Fruit fly (Drosophila melanogaster): ENCODE results near the gene CG13282.
A peak's percentile ranks its signal among the peaks of the same experiment; 100 is the strongest.

Gene CG13282

DNA sequence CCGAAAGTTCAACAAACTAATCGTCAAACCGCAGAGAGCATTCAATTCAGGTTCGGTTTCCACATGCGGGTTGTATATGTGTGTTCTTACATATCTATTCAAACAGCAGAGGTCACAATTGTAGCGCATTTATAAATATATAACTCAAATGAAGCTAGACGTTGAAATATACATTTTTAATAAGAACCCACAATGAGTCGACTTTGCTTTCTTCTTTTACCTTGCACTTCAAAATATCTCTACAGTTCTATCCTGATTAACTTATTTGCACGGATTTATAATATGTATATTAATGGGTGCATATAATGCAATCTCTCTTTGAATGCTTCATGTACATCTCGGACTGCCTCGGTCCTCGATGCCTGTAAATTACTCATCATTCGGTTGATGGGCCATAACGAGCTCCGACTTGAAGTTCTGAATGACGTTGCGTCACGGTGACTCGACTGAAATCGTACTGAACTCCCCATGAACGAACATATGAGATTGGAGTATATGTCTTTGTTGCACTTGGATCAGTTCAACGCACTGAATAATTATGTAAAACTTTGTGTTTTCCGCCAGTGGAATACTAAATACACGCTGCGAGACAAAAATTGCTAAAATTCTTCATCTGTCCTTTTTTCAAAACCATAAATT, 15.8 kb downstream of the CG13282 start (continued):
- TF ChIP-seq CkIIα-i1 (GFP tag; IDR thresholded peaks at IDR 0.05): no peak
- peak in 1 of 2 experiments; percentile 12 for TF ChIP-seq dpn (GFP tag; optimal IDR thresholded peaks at IDR 0.05)
- TF ChIP-seq tll (GFP tag; optimal IDR thresholded peaks at IDR 0.05): no peak
- no peak for TF ChIP-seq CG12942 (GFP tag; optimal IDR thresholded peaks at IDR 0.05)
- peak; percentile 46 for TF ChIP-seq ATbp (GFP tag; optimal IDR thresholded peaks at IDR 0.05)
- no peak for TF ChIP-seq sens-2 (GFP tag; IDR thresholded peaks at IDR 0.05)
- TF ChIP-seq aop (GFP tag; IDR thresholded peaks at IDR 0.05): no peak
- TF ChIP-seq CG7271 (tag; optimal IDR thresholded peaks at IDR 0.05): no peak
- TF ChIP-seq crol (GFP tag; IDR thresholded peaks at IDR 0.05): no peak
- TF ChIP-seq CG6654 (GFP tag; optimal IDR thresholded peaks at IDR 0.05): no peak
- no peak for TF ChIP-seq CG11398 (GFP tag; optimal IDR thresholded peaks at IDR 0.05)
- TF ChIP-seq Dref (GFP tag; IDR thresholded peaks at IDR 0.05): no peak
- peak; percentile 53 for TF ChIP-seq CG4424 (GFP tag; optimal IDR thresholded peaks at IDR 0.05)
- no peak for TF ChIP-seq lmd (GFP tag; IDR thresholded peaks at IDR 0.05)
- TF ChIP-seq CG17802 (tag; optimal IDR thresholded peaks at IDR 0.05): peak; percentile 5
- TF ChIP-seq Camta (GFP tag; optimal IDR thresholded peaks at IDR 0.05): no peak
- TF ChIP-seq eyg (GFP tag; optimal IDR thresholded peaks at IDR 0.05): no peak
- TF ChIP-seq CG18764 (GFP tag; optimal IDR thresholded peaks at IDR 0.05): no peak
- no peak for TF ChIP-seq rib (GFP tag; IDR thresholded peaks at IDR 0.05)
- no peak for TF ChIP-seq YL-1 (GFP tag; optimal IDR thresholded peaks at IDR 0.05)
- TF ChIP-seq Dip2 (GFP tag; IDR thresholded peaks at IDR 0.05): no peak
- TF ChIP-seq CG16815 (GFP tag; optimal IDR thresholded peaks at IDR 0.05): no peak
- TF ChIP-seq Dll (GFP tag; IDR thresholded peaks at IDR 0.05; ENCODE audit: partially characterized antibody): no peak
- peak; percentile 2 for TF ChIP-seq CG7556 (GFP tag; optimal IDR thresholded peaks at IDR 0.05)
- TF ChIP-seq Sry-β (GFP tag; optimal IDR thresholded peaks at IDR 0.05): no peak
- TF ChIP-seq CG15696 (tag; optimal IDR thresholded peaks at IDR 0.05): no peak
- no peak for TF ChIP-seq pfk (GFP tag; optimal IDR thresholded peaks at IDR 0.05)
- no peak for TF ChIP-seq CG42726 (GFP tag; IDR thresholded peaks at IDR 0.05; ENCODE audit: partially characterized antibody)
- no peak for TF ChIP-seq CoRest (tag; optimal IDR thresholded peaks at IDR 0.05)
- no peak for TF ChIP-seq CG10462 (GFP tag; optimal IDR thresholded peaks at IDR 0.05)
- TF ChIP-seq CG10979 (tag; optimal IDR thresholded peaks at IDR 0.05): peak; percentile 62
- peak; percentile 22 for TF ChIP-seq org-1 (GFP tag; optimal IDR thresholded peaks at IDR 0.05)
- no peak for TF ChIP-seq ap (GFP tag; IDR thresholded peaks at IDR 0.05)
- no peak for TF ChIP-seq tgo (GFP tag; IDR thresholded peaks at IDR 0.05)
- no peak for TF ChIP-seq Hsf (GFP tag; optimal IDR thresholded peaks at IDR 0.05)
- TF ChIP-seq p53 (GFP tag; optimal IDR thresholded peaks at IDR 0.05): no peak
- no peak for TF ChIP-seq CG6689 (GFP tag; IDR thresholded peaks at IDR 0.05)
- no peak for TF ChIP-seq CG34376 (GFP tag; optimal IDR thresholded peaks at IDR 0.05)
- TF ChIP-seq CG32532 (GFP tag; IDR thresholded peaks at IDR 0.05): no peak
- no peak for TF ChIP-seq fd102C (GFP tag; optimal IDR thresholded peaks at IDR 0.05)
- no peak for TF ChIP-seq ci (GFP tag; IDR thresholded peaks at IDR 0.05)
- no peak for TF ChIP-seq sd (tag; optimal IDR thresholded peaks at IDR 0.05)
- TF ChIP-seq gt (GFP tag; IDR thresholded peaks at IDR 0.05): no peak
- no peak for TF ChIP-seq CG5953 (GFP tag; IDR thresholded peaks at IDR 0.05)
- TF ChIP-seq pnt (GFP tag; optimal IDR thresholded peaks at IDR 0.05): no peak
- TF ChIP-seq CG8089 (GFP tag; optimal IDR thresholded peaks at IDR 0.05): no peak
- TF ChIP-seq caup (GFP tag; optimal IDR thresholded peaks at IDR 0.05; ENCODE audit: severe bottlenecking): no peak
- TF ChIP-seq ssp (GFP tag; IDR thresholded peaks at IDR 0.05): no peak
- TF ChIP-seq CG17359 (tag; optimal IDR thresholded peaks at IDR 0.05): peak; percentile 30
- no peak for TF ChIP-seq Hr39 (optimal IDR thresholded peaks at IDR 0.05)
- TF ChIP-seq CG8388 (GFP tag; optimal IDR thresholded peaks at IDR 0.05): peak; percentile 50
